Worm (Caenorhabditis elegans) whole organism, mixed stage, embryonic: ENCODE measurements around the gene R07B7.10.

Source experiments
- ces-1 ChIP-seq: fragments of 150-350 bp; optimal IDR thresholded peaks from 2 replicates; lab custom pipeline; 2014; ENCODE audit warnings: missing biosample characterization, missing genetic modification reagents, missing genetic modification characterization
- hlh-1 ChIP-seq: fragments of 150-350 bp; optimal IDR thresholded peaks from 2 replicates; lab custom pipeline; 2014; ENCODE audit warnings: missing biosample characterization, missing genetic modification reagents, missing genetic modification characterization
- nhr-237 ChIP-seq: fragments of 150-350 bp; optimal IDR thresholded peaks from 2 replicates; lab custom pipeline; 2014; ENCODE audit warnings: missing biosample characterization, missing genetic modification characterization
- nhr-28 ChIP-seq: fragments of 150-350 bp; optimal IDR thresholded peaks from 2 replicates; lab custom pipeline; 2014; ENCODE audit warnings: missing biosample characterization, missing genetic modification characterization
- snpc-4 ChIP-seq: fragments of 150-350 bp; optimal IDR thresholded peaks from 2 replicates; lab custom pipeline; 2014; ENCODE audit warnings: missing biosample characterization, missing genetic modification characterization
- unc-120 ChIP-seq: sonication (generic microtip); optimal IDR thresholded peaks from 2 replicates; lab custom pipeline; 2017; ENCODE audit warnings: missing genetic modification characterization, missing compliant biosample characterization; ENCODE audit not compliant: poor library complexity, severe bottlenecking
- unc-39 ChIP-seq: fragments of 150-350 bp; optimal IDR thresholded peaks from 2 replicates; lab custom pipeline; 2014; ENCODE audit warnings: missing biosample characterization, missing genetic modification characterization
- ztf-11 ChIP-seq: fragments of 150-350 bp; optimal IDR thresholded peaks from 2 replicates; lab custom pipeline; 2014; ENCODE audit warnings: missing biosample characterization, missing genetic modification characterization

DNA sequence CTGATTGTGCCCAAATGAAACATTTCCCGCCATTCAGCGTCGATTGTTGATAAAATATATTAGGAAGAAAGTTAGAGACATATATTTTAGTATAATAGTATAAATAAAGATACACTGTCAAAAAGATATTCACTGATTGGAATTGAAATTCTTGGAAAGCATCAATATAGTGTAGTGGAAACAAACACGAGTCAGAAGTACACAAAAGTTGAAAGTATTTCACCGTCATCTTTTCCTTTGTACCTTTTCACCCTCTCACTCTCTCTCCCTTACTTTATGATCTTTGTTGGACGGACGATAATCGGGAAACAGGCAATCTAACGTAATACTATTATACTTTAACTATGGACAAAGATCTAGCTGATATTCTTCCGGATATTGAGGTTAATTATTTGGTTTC is 11.0 kb downstream of the R07B7.10 start, which contains the start of gene nhr-208:
- no peak for TF ChIP-seq ztf-11
- TF ChIP-seq ces-1 (GFP tag; lab: Kevin White, UChicago), result no peak
- TF ChIP-seq nhr-237 (tag; lab: Kevin White, UChicago), result no peak
- TF ChIP-seq nhr-28 (tag; lab: Kevin White, UChicago), result no peak
- TF ChIP-seq unc-120, result no peak
- TF ChIP-seq hlh-1 (tag; lab: Kevin White, UChicago), result no peak
- no peak for TF ChIP-seq unc-39 (tag; lab: Kevin White, UChicago)
- TF ChIP-seq snpc-4 (tag; lab: Kevin White, UChicago), result no peak
